Fruit fly (Drosophila melanogaster): ENCODE measurements around the gene CG46339.

The CG46339 gene

DNA sequence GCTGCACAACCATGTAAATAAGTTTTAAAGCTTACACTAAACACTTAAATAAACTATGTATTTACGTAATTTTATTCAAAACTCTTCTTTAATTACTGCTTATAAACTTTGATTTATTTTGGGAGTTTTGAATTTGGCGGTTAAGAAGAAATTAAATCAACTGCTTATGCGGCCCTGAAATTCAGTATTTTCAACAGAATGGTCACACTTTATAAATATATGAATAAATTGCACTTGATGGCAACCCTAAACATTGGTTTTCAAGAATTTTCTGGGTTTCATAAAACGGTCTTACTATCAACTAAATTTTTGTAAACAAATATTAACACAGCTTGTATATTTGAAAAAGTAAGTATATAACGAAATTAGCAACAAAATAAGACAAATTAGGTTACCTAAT is 29.7 kb downstream of the CG46339 start, which contains the start of gene CG14252 (continued):
- TF ChIP-seq Tbp (GFP tag; optimal IDR thresholded peaks at IDR 0.05), result no peak
- TF ChIP-seq CG17568 (GFP tag; optimal IDR thresholded peaks at IDR 0.05), result no peak
- no peak for TF ChIP-seq CG10366 (GFP tag; IDR thresholded peaks at IDR 0.05)
- TF ChIP-seq Ets97D (GFP tag; optimal IDR thresholded peaks at IDR 0.05), result peak; percentile 74
- TF ChIP-seq CG4730 (GFP tag; IDR thresholded peaks at IDR 0.05), result no peak
- peak; percentile 2 for TF ChIP-seq CG10654 (GFP tag; optimal IDR thresholded peaks at IDR 0.05)
- peak; percentile 29 for TF ChIP-seq CG34376 (GFP tag; optimal IDR thresholded peaks at IDR 0.05)
- peak; percentile 40 for TF ChIP-seq BEAF-32 (GFP tag; optimal IDR thresholded peaks at IDR 0.05)
- TF ChIP-seq Sry-δ (GFP tag; optimal IDR thresholded peaks at IDR 0.05), result peak; percentile 39
- TF ChIP-seq CG17361 (GFP tag; IDR thresholded peaks at IDR 0.05), result 0 out of 3 replicates have a peak, but pooled peaks have one; percentile 23
- TF ChIP-seq Ptx1 (GFP tag; IDR thresholded peaks at IDR 0.05), result no peak
- peak in 1 of 2 experiments; percentile 6 for TF ChIP-seq insv (GFP tag; optimal IDR thresholded peaks at IDR 0.05)
- TF ChIP-seq CG15601 (tag; optimal IDR thresholded peaks at IDR 0.05), result peak; percentile 61
- TF ChIP-seq tap (tag; optimal IDR thresholded peaks at IDR 0.05), result peak; percentile 1
- TF ChIP-seq Xrp1 (GFP tag; IDR thresholded peaks at IDR 0.05), result peak; percentile 24; the same call in 1 of the 2 replicates
- TF ChIP-seq ssp (GFP tag; IDR thresholded peaks at IDR 0.05), result 0 out of 2 replicates have a peak, but pooled peaks have one; percentile 6

DNA sequence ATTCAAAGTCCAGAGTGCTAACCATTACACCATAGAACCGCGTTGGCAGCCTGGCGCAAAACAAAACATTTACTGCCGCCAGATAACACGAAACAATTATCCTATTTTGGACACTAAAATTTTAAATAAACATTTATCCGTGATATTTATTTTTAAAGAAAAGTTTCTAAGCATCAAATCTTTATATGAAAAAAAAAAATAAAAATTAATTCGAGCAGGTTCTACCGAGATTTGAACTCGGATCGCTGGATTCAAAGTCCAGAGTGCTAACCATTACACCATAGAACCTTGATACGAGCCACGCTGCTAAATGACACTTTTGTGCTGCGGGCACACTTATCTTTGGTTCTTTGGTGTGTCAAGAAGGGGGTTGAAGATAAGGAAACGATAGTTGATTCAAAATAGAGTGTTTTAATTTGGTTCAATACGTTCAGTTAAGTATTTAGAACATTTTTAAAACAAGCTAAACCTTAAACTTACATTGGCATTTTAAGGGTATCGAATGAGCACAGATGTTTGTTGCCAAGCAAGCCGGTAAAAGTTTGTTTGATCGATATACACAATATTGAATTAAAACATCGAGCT is 31.8 kb downstream of the CG46339 start, which contains the start of gene Spag1:
Gene Spag1 (plus strand): TSS at position 535 of the 585 bp plus-strand sequence.
- peak; percentile 74; the same call in 1 of the 2 replicates for TF ChIP-seq ato (GFP tag; IDR thresholded peaks at IDR 0.05; ENCODE audit: partially characterized antibody)
- no peak for TF ChIP-seq CG3065 (GFP tag; optimal IDR thresholded peaks at IDR 0.05)
- peak; percentile 13 for TF ChIP-seq scrt (GFP tag; optimal IDR thresholded peaks at IDR 0.05)
- peak; percentile 76; the same call in 2 of the 3 replicates for TF ChIP-seq vnd (GFP tag; IDR thresholded peaks at IDR 0.05; ENCODE audit: partially characterized antibody)
- TF ChIP-seq Med (GFP tag), result peak; percentile 51
- no peak for TF ChIP-seq CG10654 (GFP tag; optimal IDR thresholded peaks at IDR 0.05)
- TF ChIP-seq trem (tag; optimal IDR thresholded peaks at IDR 0.05), result peak; percentile 15
- TF ChIP-seq z (GFP tag; IDR thresholded peaks at IDR 0.05), result no peak
- TF ChIP-seq vvl (GFP tag; IDR thresholded peaks at IDR 0.05), result peak; percentile 16; the same call in 1 of the 2 replicates
- peak; percentile 68; the same call in 2 of the 3 replicates for TF ChIP-seq CG7963 (GFP tag; IDR thresholded peaks at IDR 0.05; ENCODE audit: partially characterized antibody)
- peak in 1 of 2 experiments; percentile 85 for TF ChIP-seq eve (GFP tag; optimal IDR thresholded peaks at IDR 0.05)
- TF ChIP-seq E2f2 (GFP tag; IDR thresholded peaks at IDR 0.05), result peak; percentile 31; the same call in 1 of the 2 replicates
- peak; percentile 77 for TF ChIP-seq Scr (GFP tag; IDR thresholded peaks at IDR 0.05; ENCODE audit: partially characterized antibody)
- TF ChIP-seq mld (GFP tag; IDR thresholded peaks at IDR 0.05; ENCODE audit: partially characterized antibody), result peak; percentile 85
- TF ChIP-seq sug (tag; optimal IDR thresholded peaks at IDR 0.05), result peak; percentile 18
- no peak for TF ChIP-seq CG1602 (GFP tag; optimal IDR thresholded peaks at IDR 0.05)
- TF ChIP-seq sc (optimal IDR thresholded peaks at IDR 0.05), result no peak
- no peak for TF ChIP-seq sc (GFP tag; optimal IDR thresholded peaks at IDR 0.05)
- no peak for TF ChIP-seq Mes4 (GFP tag; optimal IDR thresholded peaks at IDR 0.05)
- peak; percentile 24 for TF ChIP-seq BtbVII (GFP tag; optimal IDR thresholded peaks at IDR 0.05)
- TF ChIP-seq CG6791 (GFP tag; IDR thresholded peaks at IDR 0.05; ENCODE audit: partially characterized antibody), result peak; percentile 90
- peak; percentile 90 for TF ChIP-seq Opbp (GFP tag; IDR thresholded peaks at IDR 0.05; ENCODE audit: partially characterized antibody)
- TF ChIP-seq tin (GFP tag; optimal IDR thresholded peaks at IDR 0.05), result no peak
- TF ChIP-seq Hmr (GFP tag; optimal IDR thresholded peaks at IDR 0.05), result no peak
- TF ChIP-seq crol (GFP tag; IDR thresholded peaks at IDR 0.05), result peak; percentile 61; the same call in 1 of the 2 replicates
- TF ChIP-seq Dll (GFP tag; IDR thresholded peaks at IDR 0.05; ENCODE audit: partially characterized antibody), result peak; percentile 76
- TF ChIP-seq CG8281 (tag; optimal IDR thresholded peaks at IDR 0.05), result no peak
- peak; percentile 43; the same call in 1 of the 2 replicates for TF ChIP-seq hbn (GFP tag; IDR thresholded peaks at IDR 0.05; ENCODE audit: partially characterized antibody)
- TF ChIP-seq CG11247 (GFP tag; IDR thresholded peaks at IDR 0.05), result no peak
- peak in 1 of 2 experiments; percentile 18 for TF ChIP-seq bsh (GFP tag; optimal IDR thresholded peaks at IDR 0.05)
- TF ChIP-seq gro (GFP tag; optimal IDR thresholded peaks at IDR 0.05), result peak; percentile 1
- no peak for TF ChIP-seq al (GFP tag; IDR thresholded peaks at IDR 0.05)
- TF ChIP-seq Eip74EF (GFP tag; optimal IDR thresholded peaks at IDR 0.05), result peak in 1 of 2 experiments; percentile 72
